Fruit fly (Drosophila melanogaster): Measurements from ENCODE around the gene ttk.
A peak's percentile ranks its signal among the peaks of the same experiment; 100 is the strongest.

The ttk gene

dm6 chr3R:31688671-31689642 lies 24.7 kb upstream of the ttk start (continued):
- TF ChIP-seq CG9437 (GFP tag; optimal IDR thresholded peaks at IDR 0.05) (no peak), abd-A (tag; optimal IDR thresholded peaks at IDR 0.05) (no peak), sisA (GFP tag; IDR thresholded peaks at IDR 0.05) (no peak), Hsf (GFP tag; optimal IDR thresholded peaks at IDR 0.05) (no peak), crc (GFP tag; optimal IDR thresholded peaks at IDR 0.05) (no peak), caup (GFP tag; optimal IDR thresholded peaks at IDR 0.05; ENCODE audit: severe bottlenecking) (no peak), tna (GFP tag; IDR thresholded peaks at IDR 0.05; ENCODE audit: partially characterized antibody) (no peak), CG3726 (GFP tag; IDR thresholded peaks at IDR 0.05) (no peak), CkIIα-i1 (GFP tag; IDR thresholded peaks at IDR 0.05) (no peak), Fer3 (tag; optimal IDR thresholded peaks at IDR 0.05) (no peak), CG7987 (GFP tag; optimal IDR thresholded peaks at IDR 0.05) (no peak), CG8944 (GFP tag; optimal IDR thresholded peaks at IDR 0.05) (no peak), gsb (GFP tag; IDR thresholded peaks at IDR 0.05) (no peak), CG2678 (tag; optimal IDR thresholded peaks at IDR 0.05) (peak; percentile 30), CG9932 (GFP tag; IDR thresholded peaks at IDR 0.05) (no peak), esg (GFP tag; conservative IDR thresholded peaks at IDR 0.05) (no peak), gt (GFP tag; IDR thresholded peaks at IDR 0.05) (no peak), Fer2 (tag; optimal IDR thresholded peaks at IDR 0.05) (no peak), rib (GFP tag; IDR thresholded peaks at IDR 0.05) (no peak), CG2889 (GFP tag; IDR thresholded peaks at IDR 0.05) (no peak), CG15696 (tag; optimal IDR thresholded peaks at IDR 0.05) (no peak), corto (GFP tag; optimal IDR thresholded peaks at IDR 0.05) (no peak), CG2116 (GFP tag; optimal IDR thresholded peaks at IDR 0.05) (no peak), gfzf (GFP tag; optimal IDR thresholded peaks at IDR 0.05) (no peak), HmgD (GFP tag; optimal IDR thresholded peaks at IDR 0.05) (no peak), Six4 (GFP tag; optimal IDR thresholded peaks at IDR 0.05) (no peak), Lim3 (GFP tag; IDR thresholded peaks at IDR 0.05) (no peak), CG12659 (GFP tag; optimal IDR thresholded peaks at IDR 0.05) (peak; percentile 9), CG12219 (GFP tag; optimal IDR thresholded peaks at IDR 0.05) (no peak), ind (GFP tag; optimal IDR thresholded peaks at IDR 0.05) (no peak), cg (GFP tag; optimal IDR thresholded peaks at IDR 0.05) (peak; percentile 93), CG13296 (GFP tag; optimal IDR thresholded peaks at IDR 0.05) (no peak), gro (GFP tag; optimal IDR thresholded peaks at IDR 0.05) (no peak), CG3838 (GFP tag; optimal IDR thresholded peaks at IDR 0.05) (no peak), CG2875 (GFP tag; optimal IDR thresholded peaks at IDR 0.05) (no peak), danr (GFP tag; IDR thresholded peaks at IDR 0.05) (no peak), Dip2 (GFP tag; IDR thresholded peaks at IDR 0.05) (no peak), CG3995 (GFP tag; optimal IDR thresholded peaks at IDR 0.05) (no peak), Sox102F (GFP tag; optimal IDR thresholded peaks at IDR 0.05) (peak; percentile 37), ssp (GFP tag; IDR thresholded peaks at IDR 0.05) (no peak), MTF-1 (GFP tag; optimal IDR thresholded peaks at IDR 0.05; ENCODE audit: borderline replicate concordance) (no peak), trh (GFP tag; optimal IDR thresholded peaks at IDR 0.05) (no peak), fd3F (GFP tag; optimal IDR thresholded peaks at IDR 0.05) (no peak), sens (GFP tag) (peak; percentile 14), peb (GFP tag; IDR thresholded peaks at IDR 0.05) (no peak), gcm2 (GFP tag; optimal IDR thresholded peaks at IDR 0.05) (no peak), stc (GFP tag; IDR thresholded peaks at IDR 0.05) (peak; percentile 32; the same call in 1 of the 2 replicates), scrt (GFP tag; optimal IDR thresholded peaks at IDR 0.05) (no peak), CG17912 (GFP tag; optimal IDR thresholded peaks at IDR 0.05) (no peak), Bdp1 (GFP tag; optimal IDR thresholded peaks at IDR 0.05) (no peak)

Measured in whole organism, embryonic.